Comparison of ENCODE assay signal across 2 fruit fly cellular contexts in the genomic region with DNA sequence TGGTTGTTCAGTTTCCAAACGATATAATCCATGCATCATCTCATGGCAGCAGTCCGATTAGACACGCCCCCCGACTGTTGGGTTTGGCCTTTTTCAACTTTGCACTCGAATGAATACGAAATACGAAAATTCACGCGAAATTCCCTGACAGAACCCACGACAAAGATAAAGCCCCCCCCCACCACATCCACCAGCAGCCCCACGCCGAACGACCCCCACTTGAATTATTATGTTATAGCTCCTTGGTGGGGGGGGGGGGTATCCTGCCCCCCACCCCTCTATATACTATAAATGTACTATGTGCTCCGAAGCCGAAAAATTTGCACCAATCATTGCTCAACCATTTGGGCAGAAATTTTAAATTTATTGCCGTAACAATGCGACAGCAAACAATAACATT.
TF ChIP-seq lines count a peak whose summit lies in the region.

No protein-coding gene starts in this region.

- no peak for TF ChIP-seq CTCF in whole organism, embryonic (GFP tag; optimal IDR thresholded peaks at IDR 0.05; lab: Kevin White, UChicago)

TF ChIP-seq in whole organism, embryonic, 481 proteins besides CTCF, POLR2A, EP300 and RAD21:
- TF ChIP-seq Hr39 (optimal IDR thresholded peaks at IDR 0.05; lab: Kevin White, UChicago) (peak; percentile 62), klu (GFP tag; IDR thresholded peaks at IDR 0.05; lab: Robert Waterston, UW) (no peak)
TF ChIP-seq in whole organism, embryonic: peak in this region for 1.

TF ChIP-seq in whole organism, wandering third instar larva, 38 proteins besides CTCF, POLR2A, EP300 and RAD21:
- TF ChIP-seq Dfd (GFP tag; optimal IDR thresholded peaks at IDR 0.05; lab: Kevin White, UChicago) (peak; percentile 68), Hnf4 (GFP tag; optimal IDR thresholded peaks at IDR 0.05; lab: Kevin White, UChicago) (no peak), Dif (GFP tag; optimal IDR thresholded peaks at IDR 0.05; lab: Kevin White, UChicago; ENCODE audit: partially characterized antibody) (no peak)
TF ChIP-seq in whole organism, wandering third instar larva: peak in this region for 1.
